Worm (Caenorhabditis elegans) whole organism, L1 larva: ENCODE measurements around the gene ecps-1.

Source experiments
- aha-1 ChIP-seq: fragments of 150-350 bp; optimal IDR thresholded peaks from 2 replicates; lab custom pipeline; 2014; ENCODE audit warnings: missing biosample characterization, missing genetic modification characterization
- aly-2 ChIP-seq: fragments of 150-350 bp; optimal IDR thresholded peaks from 2 replicates; lab custom pipeline; 2014; ENCODE audit warnings: missing biosample characterization, missing genetic modification characterization
- blmp-1 ChIP-seq: fragments of 150-350 bp; optimal IDR thresholded peaks from 2 replicates; lab custom pipeline; 2014; ENCODE audit warnings: missing biosample characterization, missing genetic modification characterization
- ceh-82 ChIP-seq, 3 experiments: fragments of 150-350 bp in 1 of 3; sonication (generic microtip) in 2 of 3; optimal IDR thresholded peaks; 2 replicates each; lab custom pipeline; 2014 to 2017; ENCODE audit warnings: missing biosample characterization in 3 of 3, missing genetic modification characterization in 3 of 3
- ces-1 ChIP-seq: fragments of 150-350 bp; optimal IDR thresholded peaks from 2 replicates; lab custom pipeline; 2014; ENCODE audit warnings: missing biosample characterization, missing genetic modification reagents, missing genetic modification characterization
- dpl-1 ChIP-seq, 3 experiments: fragments of 150-350 bp in 2 of 3; sonication (generic microtip) in 1 of 3; optimal IDR thresholded peaks; 2 replicates each; lab custom pipeline; 2014 to 2017; ENCODE audit warnings: missing biosample characterization in 3 of 3, missing genetic modification characterization in 3 of 3, missing genetic modification reagents in 3 of 3
- efl-1 ChIP-seq, 4 experiments: fragments of 150-350 bp; optimal IDR thresholded peaks in 3 of 4; peaks in 1 of 4; 1 replicate in 1 of 4; 2 replicates in 3 of 4; lab custom pipeline; 2014; ENCODE audit warnings: missing biosample characterization in 2 of 4, missing genetic modification characterization in 2 of 4, missing genetic modification reagents in 2 of 4
- efl-3 ChIP-seq: fragments of 200-800 bp; sonication (Bioruptor generic); optimal IDR thresholded peaks from 2 replicates; lab custom pipeline; 2018; ENCODE audit warnings: mild to moderate bottlenecking, missing genetic modification characterization, missing compliant biosample characterization
- egl-27 ChIP-seq, 2 experiments: fragments of 150-350 bp in 1 of 2; sonication (generic microtip); optimal IDR thresholded peaks; 3 replicates each; lab custom pipeline; 2017 to 2018; ENCODE audit warnings: missing biosample characterization in 2 of 2, missing genetic modification characterization in 2 of 2, missing genetic modification reagents in 2 of 2
- ets-5 ChIP-seq: fragments of 200-800 bp; sonication (Bioruptor generic); IDR thresholded peaks from 2 replicates; pipeline ENCODE4 v1.3.6; 2022; ENCODE audit warnings: missing genetic modification characterization, missing compliant biosample characterization
- fkh-10 ChIP-seq: sonication (generic microtip); optimal IDR thresholded peaks from 2 replicates; lab custom pipeline; 2017; ENCODE audit warnings: missing biosample characterization, missing genetic modification reagents, missing genetic modification characterization
- fkh-4 ChIP-seq: sonication (generic microtip); optimal IDR thresholded peaks from 2 replicates; lab custom pipeline; 2016; ENCODE audit warnings: missing compliant biosample characterization, missing genetic modification characterization, borderline replicate concordance
- fkh-8 ChIP-seq: sonication (generic microtip); optimal IDR thresholded peaks from 2 replicates; lab custom pipeline; 2016; ENCODE audit warnings: mild to moderate bottlenecking, missing genetic modification characterization, missing compliant biosample characterization
- hlh-17 ChIP-seq: fragments of 200-800 bp; sonication (Bioruptor generic); optimal IDR thresholded peaks from 2 replicates; lab custom pipeline; 2018; ENCODE audit warnings: missing genetic modification characterization, mild to moderate bottlenecking, missing compliant biosample characterization, moderate library complexity, borderline replicate concordance
- hlh-4 ChIP-seq: sonication (generic microtip); optimal IDR thresholded peaks from 2 replicates; lab custom pipeline; 2016; ENCODE audit warnings: mild to moderate bottlenecking, missing genetic modification characterization, missing compliant biosample characterization
- hpl-2 ChIP-seq: fragments of 150-350 bp; optimal IDR thresholded peaks from 2 replicates; lab custom pipeline; 2014; ENCODE audit warnings: missing biosample characterization, missing genetic modification reagents, missing genetic modification characterization
- lin-35 ChIP-seq, 2 experiments: fragments of 150-350 bp; optimal IDR thresholded peaks; 2 replicates each; lab custom pipeline; 2014; ENCODE audit warnings: missing biosample characterization in 2 of 2, missing genetic modification characterization in 2 of 2, missing genetic modification reagents in 2 of 2
- lsy-2 ChIP-seq, 2 experiments: fragments of 150-350 bp; optimal IDR thresholded peaks; 2 replicates each; lab custom pipeline; 2014; ENCODE audit warnings: missing biosample characterization in 2 of 2, missing genetic modification characterization in 2 of 2
- mab-9 ChIP-seq: fragments of 200-800 bp; sonication (Bioruptor generic); IDR thresholded peaks from 2 replicates; pipeline ENCODE4 v1.3.6; 2022; ENCODE audit warnings: missing genetic modification reagents, missing genetic modification characterization, missing compliant biosample characterization
- mef-2 ChIP-seq: fragments of 150-350 bp; optimal IDR thresholded peaks from 2 replicates; lab custom pipeline; 2014; ENCODE audit warnings: missing biosample characterization, missing genetic modification characterization
- mep-1 ChIP-seq: fragments of 150-350 bp; optimal IDR thresholded peaks from 2 replicates; lab custom pipeline; 2014; ENCODE audit warnings: missing biosample characterization, missing genetic modification characterization
- nhr-11 ChIP-seq: fragments of 150-350 bp; optimal IDR thresholded peaks from 2 replicates; lab custom pipeline; 2014; ENCODE audit warnings: missing biosample characterization, missing genetic modification characterization
- nhr-237 ChIP-seq: fragments of 150-350 bp; optimal IDR thresholded peaks from 2 replicates; lab custom pipeline; 2014; ENCODE audit warnings: missing biosample characterization, missing genetic modification characterization
- nhr-71 ChIP-seq: sonication (generic microtip); optimal IDR thresholded peaks from 2 replicates; lab custom pipeline; 2016; ENCODE audit warnings: mild to moderate bottlenecking, missing genetic modification characterization, moderate library complexity, missing compliant biosample characterization
- nhr-77 ChIP-seq: fragments of 150-350 bp; optimal IDR thresholded peaks from 2 replicates; lab custom pipeline; 2014; ENCODE audit warnings: missing biosample characterization, missing genetic modification characterization
- pag-3 ChIP-seq: sonication (generic microtip); optimal IDR thresholded peaks from 2 replicates; lab custom pipeline; 2017; ENCODE audit warnings: missing genetic modification characterization, mild to moderate bottlenecking, missing compliant biosample characterization, antibody characterized with exemption, borderline replicate concordance; ENCODE audit not compliant: insufficient read depth
- pax-3 ChIP-seq: fragments of 200-800 bp; sonication (Bioruptor generic); optimal IDR thresholded peaks from 2 replicates; lab custom pipeline; 2018; ENCODE audit warnings: mild to moderate bottlenecking, missing genetic modification characterization, moderate library complexity, missing compliant biosample characterization
- rnt-1 ChIP-seq: sonication (generic microtip); optimal IDR thresholded peaks from 2 replicates; lab custom pipeline; 2016; ENCODE audit warnings: mild to moderate bottlenecking, missing genetic modification characterization, moderate library complexity, missing compliant biosample characterization
- skn-1 ChIP-seq: fragments of 150-350 bp; optimal IDR thresholded peaks from 2 replicates; lab custom pipeline; 2014; ENCODE audit warnings: missing biosample characterization, missing genetic modification characterization
- sup-37 ChIP-seq: fragments of 200-800 bp; sonication (Bioruptor generic); optimal IDR thresholded peaks from 2 replicates; lab custom pipeline; 2018; ENCODE audit warnings: mild to moderate bottlenecking, missing genetic modification characterization, missing compliant biosample characterization
- tbx-2 ChIP-seq: sonication (generic microtip); optimal IDR thresholded peaks from 2 replicates; lab custom pipeline; 2016; ENCODE audit warnings: missing genetic modification characterization, missing compliant biosample characterization
- unc-98 ChIP-seq: fragments of 200-800 bp; sonication (Bioruptor generic); IDR thresholded peaks from 2 replicates; pipeline ENCODE4 v1.3.6; 2022; ENCODE audit warnings: missing genetic modification characterization, missing compliant biosample characterization
- zag-1 ChIP-seq: fragments of 150-350 bp; optimal IDR thresholded peaks from 2 replicates; lab custom pipeline; 2014; ENCODE audit warnings: missing biosample characterization, missing genetic modification characterization
- zip-4 ChIP-seq: fragments of 200-800 bp; sonication (Bioruptor generic); optimal IDR thresholded peaks from 2 replicates; lab custom pipeline; 2018; ENCODE audit warnings: mild to moderate bottlenecking, missing genetic modification characterization, moderate library complexity, missing compliant biosample characterization

ecps-1 gene

ce11 chrIII:10479180-10479579 is 18.8 kb upstream of the ecps-1 start, which contains the start of gene D2045.7:
Gene D2045.7, plus strand, starts transcription at chrIII:10479480.
- TF ChIP-seq tbx-2, result no peak
- no peak for TF ChIP-seq nhr-71
- TF ChIP-seq lin-35 (GFP tag; optimal IDR thresholded peaks at IDR 0.05; lab: Kevin White, UChicago), result no peak
- TF ChIP-seq nhr-77 (tag; lab: Kevin White, UChicago), result no peak
- TF ChIP-seq skn-1 (tag; lab: Kevin White, UChicago), result no peak
- TF ChIP-seq aly-2 (tag; lab: Kevin White, UChicago), result no peak
- TF ChIP-seq, all 84 proteins: peak for 0

ce11 chrIII:10474945-10475344 is 14.6 kb upstream of the ecps-1 start, which contains the start of gene D2045.9:
Gene D2045.9, plus strand, starts transcription at chrIII:10475245.
- TF ChIP-seq zag-1 (tag; lab: Kevin White, UChicago), result no peak
- TF ChIP-seq efl-3 (GFP tag; lab: Kevin White, UChicago), result no peak
- no peak for TF ChIP-seq mep-1
- no peak for TF ChIP-seq mab-9 (GFP tag; lab: Robert Waterston, UW)
- TF ChIP-seq sup-37 (GFP tag; lab: Kevin White, UChicago), result no peak

- TF ChIP-seq dpl-1 (GFP tag; optimal IDR thresholded peaks at IDR 0.05; lab: Kevin White, UChicago) (peak in 1 of 3 experiments; percentile 43), lin-35 (GFP tag; optimal IDR thresholded peaks at IDR 0.05; lab: Kevin White, UChicago) (peak in 1 of 2 experiments; percentile 50), skn-1 (tag; lab: Kevin White, UChicago) (peak; percentile 98), efl-1 (optimal IDR thresholded peaks at IDR 0.05; lab: Kevin White, UChicago) (peak in 1 of 2 experiments; percentile 20), efl-1 (GFP tag; optimal IDR thresholded peaks at IDR 0.05 in 1 of 2; lab: Kevin White, UChicago) (peak; percentile 18 to 78), hlh-4 (no peak), blmp-1 (tag; lab: Kevin White, UChicago) (peak; percentile 1), mef-2 (no peak), lsy-2 (tag; optimal IDR thresholded peaks at IDR 0.05; lab: Kevin White, UChicago) (peak in 1 of 2 experiments; percentile 39)
These were observed 10.6 kb upstream of the ecps-1 start, which contains the start of gene cul-1 for ce11 chrIII:10470927-10471326. Gene cul-1, plus strand, starts transcription at chrIII:10471237.

ce11 chrIII:10469574-10470055 is 9.3 kb upstream of the ecps-1 start, which contains the start of gene D2045.5:
Gene D2045.5, minus strand, starts transcription at chrIII:10469624.
- TF ChIP-seq hpl-2 (no peak), nhr-11 (tag; lab: Kevin White, UChicago) (no peak), rnt-1 (tag; lab: Kevin White, UChicago) (no peak), unc-98 (GFP tag; lab: Robert Waterston, UW) (no peak), sup-37 (GFP tag; lab: Kevin White, UChicago) (no peak), fkh-10 (GFP tag; lab: Kevin White, UChicago) (no peak), pag-3 (tag; lab: Kevin White, UChicago) (no peak), fkh-8 (no peak), lsy-2 (tag; optimal IDR thresholded peaks at IDR 0.05; lab: Kevin White, UChicago) (no peak), aly-2 (tag; lab: Kevin White, UChicago) (no peak), blmp-1 (tag; lab: Kevin White, UChicago) (no peak), pax-3 (tag; lab: Kevin White, UChicago) (no peak), zip-4 (GFP tag; lab: Kevin White, UChicago) (no peak), mef-2 (no peak), hlh-17 (GFP tag; lab: Kevin White, UChicago) (no peak), mab-9 (GFP tag; lab: Robert Waterston, UW) (no peak), fkh-4 (no peak), ces-1 (GFP tag; lab: Kevin White, UChicago) (no peak)

ce11 chrIII:10464455-10464854 is 4.1 kb upstream of the ecps-1 start:
- TF ChIP-seq ets-5 (GFP tag; lab: Robert Waterston, UW), result no peak
- TF ChIP-seq egl-27 (tag; optimal IDR thresholded peaks at IDR 0.05; lab: Kevin White, UChicago), result no peak
- TF ChIP-seq hlh-17 (GFP tag; lab: Kevin White, UChicago), result no peak
- no peak for TF ChIP-seq ceh-82 (tag; optimal IDR thresholded peaks at IDR 0.05; lab: Kevin White, UChicago)
- TF ChIP-seq lin-35 (GFP tag; optimal IDR thresholded peaks at IDR 0.05; lab: Kevin White, UChicago), result no peak
- no peak for TF ChIP-seq nhr-237 (tag; lab: Kevin White, UChicago)
- TF ChIP-seq aha-1, result no peak
